Fruit fly (Drosophila melanogaster) whole organism, embryonic: Measurements from ENCODE around the gene ssp3.

Source experiments
- CG10959 ChIP-seq: fragments of 200-800 bp; sonication (Bioruptor generic); IDR thresholded peaks from 2 replicates; pipeline ENCODE4 v1.3.6; 2022; ENCODE audit warnings: missing biosample characterization, missing genetic modification characterization
- CG12299 ChIP-seq: fragments of 200-800 bp; sonication (Bioruptor generic); optimal IDR thresholded peaks from 2 replicates; lab custom pipeline; 2018; ENCODE audit warnings: missing biosample characterization, mild to moderate bottlenecking, missing genetic modification characterization
- CG2116 ChIP-seq: fragments of 200-800 bp; sonication (Bioruptor generic); optimal IDR thresholded peaks from 3 replicates; lab custom pipeline; 2018; ENCODE audit warnings: missing biosample characterization, mild to moderate bottlenecking, missing genetic modification characterization
- CG32532 ChIP-seq: fragments of 200-800 bp; sonication (Bioruptor generic); IDR thresholded peaks from 2 replicates; pipeline ENCODE4 v1.3.6; 2022; ENCODE audit warnings: missing biosample characterization, missing genetic modification characterization
- CG34376 ChIP-seq: fragments of 200-800 bp; sonication (Bioruptor generic); optimal IDR thresholded peaks from 2 replicates; lab custom pipeline; 2018; ENCODE audit warnings: missing biosample characterization, mild to moderate bottlenecking, missing genetic modification characterization
- CG34422 ChIP-seq: fragments of 200-800 bp; sonication (Bioruptor generic); IDR thresholded peaks from 3 replicates; pipeline ENCODE4 v1.3.6; 2022; ENCODE audit warnings: missing biosample characterization, missing genetic modification characterization
- CG43689 ChIP-seq: fragments of 200-800 bp; sonication (Bioruptor generic); IDR thresholded peaks from 2 replicates; pipeline ENCODE4 v1.3.6; 2022; ENCODE audit warnings: missing biosample characterization, missing genetic modification characterization
- Camta ChIP-seq: fragments of 200-800 bp; sonication (Bioruptor generic); optimal IDR thresholded peaks from 2 replicates; lab custom pipeline; 2016; ENCODE audit warnings: missing biosample characterization, missing genetic modification characterization
- Rfx ChIP-seq: fragments of 200-800 bp; sonication (Bioruptor generic); IDR thresholded peaks from 2 replicates; pipeline ENCODE4 v1.3.6; 2022; ENCODE audit warnings: missing biosample characterization, missing genetic modification characterization
- disco-r ChIP-seq: fragments of 200-800 bp; sonication (Bioruptor generic); optimal IDR thresholded peaks from 2 replicates; lab custom pipeline; 2016; ENCODE audit warnings: missing biosample characterization, missing genetic modification characterization
- her ChIP-seq: fragments of 200-800 bp; sonication (Bioruptor generic); optimal IDR thresholded peaks from 2 replicates; lab custom pipeline; 2016; ENCODE audit warnings: missing biosample characterization, missing genetic modification characterization
- sr ChIP-seq: fragments of 200-800 bp; sonication (Bioruptor generic); IDR thresholded peaks from 3 replicates; pipeline ENCODE4 v1.3.6; 2022; ENCODE audit warnings: missing biosample characterization, missing genetic modification characterization
- twi ChIP-seq: fragments of 200-800 bp; optimal IDR thresholded peaks from 2 replicates; lab custom pipeline; 2019; ENCODE audit warnings: missing biosample characterization, mild to moderate bottlenecking, missing genetic modification characterization, moderate library complexity
- vfl ChIP-seq: fragments of 200-800 bp; sonication (Bioruptor generic); optimal IDR thresholded peaks from 2 replicates; lab custom pipeline; 2016; ENCODE audit warnings: missing biosample characterization, missing genetic modification characterization

DNA sequence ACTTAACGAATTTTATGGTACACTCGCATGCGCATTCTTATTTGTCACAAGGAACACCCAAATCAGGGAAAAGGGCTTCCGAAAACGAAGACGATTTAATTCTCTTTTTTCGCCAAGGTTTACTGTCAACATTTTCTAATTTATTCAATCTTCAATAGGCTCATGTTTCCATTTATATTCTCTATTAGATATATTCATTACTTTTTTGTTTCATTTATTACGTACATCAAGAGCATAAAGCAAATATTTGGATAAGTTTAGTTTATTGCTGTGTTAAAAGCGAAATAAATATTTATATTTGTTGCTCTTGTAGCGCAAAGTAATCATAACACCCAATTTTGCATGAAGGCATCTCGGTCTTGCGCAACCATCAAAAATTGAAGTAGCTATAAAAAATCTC lies 42.8 kb downstream of the ssp3 start:
- TF ChIP-seq Rfx (GFP tag; lab: Robert Waterston, UW) (no peak), sr (GFP tag; lab: Robert Waterston, UW) (no peak), CG10959 (GFP tag; lab: Robert Waterston, UW) (no peak), her (GFP tag; lab: Kevin White, UChicago) (no peak), CG12299 (tag; lab: Kevin White, UChicago) (no peak), vfl (GFP tag; lab: Kevin White, UChicago) (no peak), CG32532 (no peak), CG34376 (no peak), Camta (no peak), CG2116 (GFP tag; lab: Kevin White, UChicago) (no peak), disco-r (GFP tag; lab: Kevin White, UChicago) (no peak), CG34422 (GFP tag; lab: Robert Waterston, UW) (no peak), CG43689 (GFP tag; lab: Robert Waterston, UW) (no peak), twi (tag; lab: Kevin White, UChicago) (no peak)
